Worm (Caenorhabditis elegans): Measurements from ENCODE around the gene F49C12.1.

- TF ChIP-seq ama-1 (optimal IDR thresholded peaks at IDR 0.05) = no peak
- TF ChIP-seq flt-1 (GFP tag; IDR thresholded peaks at IDR 0.05) = no peak
- TF ChIP-seq F13C5.2 (tag; optimal IDR thresholded peaks at IDR 0.05) = peak; percentile 15
- TF ChIP-seq hmbx-1 (tag; optimal IDR thresholded peaks at IDR 0.05) = no peak
- no peak for TF ChIP-seq scrt-1 (GFP tag; IDR thresholded peaks at IDR 0.05)
- TF ChIP-seq tbx-37 (GFP tag; conservative IDR thresholded peaks at IDR 0.05) = no peak
- TF ChIP-seq tbx-11 (GFP tag; IDR thresholded peaks at IDR 0.05) = no peak
Measured at ce11 chrIV:9263812-9264320, 32.3 kb downstream of the F49C12.1 start, which contains the start of gene flh-1.
